Worm (Caenorhabditis elegans) whole organism, young adult: Measurements from ENCODE around the gene irld-18.

ENCODE experiments used
- B0035.1 ChIP-seq: sonication (generic microtip); optimal IDR thresholded peaks from 2 replicates; lab custom pipeline; 2016; ENCODE audit warnings: missing genetic modification characterization, mild to moderate bottlenecking, missing compliant biosample characterization, missing genotype, missing genetic modification reagents
- B0261.1 ChIP-seq: sonication (generic microtip); optimal IDR thresholded peaks from 2 replicates; lab custom pipeline; 2016; ENCODE audit warnings: mild to moderate bottlenecking, missing genetic modification characterization, moderate library complexity, missing compliant biosample characterization
- C17E4.6 ChIP-seq: fragments of 200-800 bp; sonication (Bioruptor generic); IDR thresholded peaks from 2 replicates; pipeline ENCODE4 v1.3.6; 2022; ENCODE audit warnings: missing genetic modification reagents, missing genetic modification characterization, missing compliant biosample characterization
- F23B12.7 ChIP-seq: sonication (generic microtip); optimal IDR thresholded peaks from 2 replicates; lab custom pipeline; 2017; ENCODE audit warnings: missing genetic modification characterization, mild to moderate bottlenecking, missing compliant biosample characterization, antibody characterized with exemption, moderate library complexity; ENCODE audit not compliant: insufficient read depth
- F33H1.4 ChIP-seq: fragments of 200-800 bp; sonication (Bioruptor generic); IDR thresholded peaks from 2 replicates; pipeline ENCODE4 v1.3.6; 2022; ENCODE audit warnings: missing genetic modification reagents, missing genetic modification characterization, missing compliant biosample characterization
- F39B2.1 ChIP-seq: fragments of 200-800 bp; sonication (Bioruptor generic); IDR thresholded peaks from 2 replicates; pipeline ENCODE4 v1.3.6; 2022; ENCODE audit warnings: missing genetic modification reagents, missing genetic modification characterization, missing compliant biosample characterization
- F52B5.7 ChIP-seq: sonication (generic microtip); optimal IDR thresholded peaks from 2 replicates; lab custom pipeline; 2016; ENCODE audit warnings: mild to moderate bottlenecking, missing genetic modification characterization, missing compliant biosample characterization
- T07F8.4 ChIP-seq: sonication (generic microtip); optimal IDR thresholded peaks from 2 replicates; lab custom pipeline; 2016; ENCODE audit warnings: mild to moderate bottlenecking, missing genetic modification characterization, moderate library complexity, missing compliant biosample characterization
- T26A5.8 ChIP-seq: sonication (generic microtip); optimal IDR thresholded peaks from 2 replicates; lab custom pipeline; 2016; ENCODE audit warnings: missing genetic modification characterization, missing compliant biosample characterization
- Y53F4B.3 ChIP-seq: fragments of 200-800 bp; sonication (Bioruptor generic); IDR thresholded peaks from 2 replicates; pipeline ENCODE4 v1.3.6; 2022; ENCODE audit warnings: missing genetic modification reagents, missing genetic modification characterization, missing compliant biosample characterization
- Y53G8AR.9 ChIP-seq: fragments of 200-800 bp; sonication (Bioruptor generic); conservative IDR thresholded peaks from 2 replicates; pipeline ENCODE4 v1.3.6; 2022; ENCODE audit warnings: missing genetic modification reagents, missing genetic modification characterization, missing compliant biosample characterization
- Y79H2A.3 ChIP-seq: fragments of 200-800 bp; sonication (Bioruptor generic); conservative IDR thresholded peaks from 2 replicates; pipeline ENCODE4 v1.3.6; 2022; ENCODE audit warnings: missing genetic modification reagents, missing genetic modification characterization, missing compliant biosample characterization
- ZK185.1 ChIP-seq: sonication (generic microtip); optimal IDR thresholded peaks from 2 replicates; lab custom pipeline; 2016; ENCODE audit warnings: mild to moderate bottlenecking, missing genetic modification characterization, missing compliant biosample characterization; ENCODE audit not compliant: poor library complexity, severe bottlenecking
- akir-1 ChIP-seq: fragments of 200-800 bp; sonication (Bioruptor generic); optimal IDR thresholded peaks from 2 replicates; lab custom pipeline; 2018; ENCODE audit warnings: mild to moderate bottlenecking, missing genetic modification characterization, moderate library complexity, missing compliant biosample characterization
- athp-1 ChIP-seq: sonication (generic microtip); optimal IDR thresholded peaks from 2 replicates; lab custom pipeline; 2017; ENCODE audit warnings: mild to moderate bottlenecking, missing genetic modification characterization, missing compliant biosample characterization
- bed-1 ChIP-seq: fragments of 200-800 bp; sonication (Bioruptor generic); IDR thresholded peaks from 2 replicates; pipeline ENCODE4 v1.3.6; 2022; ENCODE audit warnings: missing genetic modification reagents, missing genetic modification characterization, missing compliant biosample characterization
- ceh-27 ChIP-seq: fragments of 200-800 bp; sonication (Bioruptor generic); optimal IDR thresholded peaks from 2 replicates; lab custom pipeline; 2018; ENCODE audit warnings: mild to moderate bottlenecking, missing genetic modification characterization, moderate library complexity, missing compliant biosample characterization
- ceh-91 ChIP-seq: fragments of 200-800 bp; sonication (Bioruptor generic); IDR thresholded peaks from 2 replicates; pipeline ENCODE4 v1.3.6; 2022; ENCODE audit warnings: missing genetic modification reagents, missing genetic modification characterization, missing compliant biosample characterization
- dpff-1 ChIP-seq: sonication (generic microtip); optimal IDR thresholded peaks from 2 replicates; lab custom pipeline; 2017; ENCODE audit warnings: mild to moderate bottlenecking, missing genetic modification characterization, missing compliant biosample characterization
- dpl-1 ChIP-seq: fragments of 150-350 bp; optimal IDR thresholded peaks from 2 replicates; lab custom pipeline; 2014; ENCODE audit warnings: missing biosample characterization, missing genetic modification reagents, missing genetic modification characterization
- egrh-3 ChIP-seq: fragments of 200-800 bp; sonication (Bioruptor generic); IDR thresholded peaks from 2 replicates; pipeline ENCODE4 v1.3.6; 2022; ENCODE audit warnings: missing genetic modification reagents, missing genetic modification characterization, missing compliant biosample characterization
- gei-17 ChIP-seq: fragments of 200-800 bp; sonication (Bioruptor generic); optimal IDR thresholded peaks from 2 replicates; lab custom pipeline; 2018; ENCODE audit warnings: mild to moderate bottlenecking, missing genetic modification characterization, missing compliant biosample characterization
- him-1 ChIP-seq: sonication (generic microtip); optimal IDR thresholded peaks from 2 replicates; lab custom pipeline; 2016; ENCODE audit warnings: missing genotype, missing genetic modification reagents, missing genetic modification characterization, missing compliant biosample characterization
- hrde-1 ChIP-seq: sonication (generic microtip); optimal IDR thresholded peaks from 2 replicates; lab custom pipeline; 2016; ENCODE audit warnings: missing genetic modification characterization, mild to moderate bottlenecking, missing compliant biosample characterization, moderate library complexity, missing genotype, missing genetic modification reagents, borderline replicate concordance
- hsf-1 ChIP-seq: fragments of 200-800 bp; sonication (Bioruptor generic); IDR thresholded peaks from 2 replicates; pipeline ENCODE4 v1.3.6; 2022; ENCODE audit warnings: missing genetic modification reagents, missing genetic modification characterization, missing compliant biosample characterization
- lag-1 ChIP-seq: fragments of 200-800 bp; sonication (Bioruptor generic); IDR thresholded peaks from 2 replicates; pipeline ENCODE4 v1.3.6; 2022; ENCODE audit warnings: missing genetic modification reagents, missing genetic modification characterization, missing compliant biosample characterization
- let-526 ChIP-seq: fragments of 200-800 bp; sonication (Bioruptor generic); IDR thresholded peaks from 2 replicates; pipeline ENCODE4 v1.3.6; 2022; ENCODE audit warnings: missing genetic modification reagents, missing genetic modification characterization, missing compliant biosample characterization
- let-607 ChIP-seq, 2 experiments: fragments of 200-800 bp in 1 of 2; sonication (Bioruptor generic) in 1 of 2; sonication (generic microtip) in 1 of 2; optimal IDR thresholded peaks; 2 replicates each; lab custom pipeline; 2016 to 2018; ENCODE audit warnings: mild to moderate bottlenecking in 2 of 2, missing compliant biosample characterization in 2 of 2, missing genetic modification characterization in 2 of 2, moderate library complexity in 2 of 2, missing genotype in 1 of 2
- lin-26 ChIP-seq: fragments of 200-800 bp; sonication (Bioruptor generic); IDR thresholded peaks from 2 replicates; pipeline ENCODE4 v1.3.6; 2022; ENCODE audit warnings: missing genetic modification reagents, missing genetic modification characterization, missing compliant biosample characterization
- lin-35 ChIP-seq, 3 experiments: fragments of 150-350 bp in 2 of 3; sonication (generic microtip) in 1 of 3; optimal IDR thresholded peaks; 2 replicates each; lab custom pipeline; 2014 to 2018; ENCODE audit warnings: missing biosample characterization in 3 of 3, missing genetic modification characterization in 3 of 3, missing genetic modification reagents in 3 of 3
- lsl-1 ChIP-seq: fragments of 200-800 bp; sonication (Bioruptor generic); optimal IDR thresholded peaks from 2 replicates; lab custom pipeline; 2018; ENCODE audit warnings: mild to moderate bottlenecking, missing genetic modification characterization, moderate library complexity, missing compliant biosample characterization
- madf-10 ChIP-seq: sonication (generic microtip); optimal IDR thresholded peaks from 2 replicates; lab custom pipeline; 2016; ENCODE audit warnings: mild to moderate bottlenecking, missing genetic modification characterization, missing compliant biosample characterization
- mcd-1 ChIP-seq: fragments of 200-800 bp; sonication (Bioruptor generic); IDR thresholded peaks from 2 replicates; pipeline ENCODE4 v1.3.6; 2022; ENCODE audit warnings: missing genetic modification reagents, missing genetic modification characterization, missing compliant biosample characterization
- nfya-2 ChIP-seq: fragments of 200-800 bp; sonication (Bioruptor generic); IDR thresholded peaks from 2 replicates; pipeline ENCODE4 v1.3.6; 2022; ENCODE audit warnings: missing genetic modification reagents, missing genetic modification characterization, missing compliant biosample characterization
- nhr-120 ChIP-seq: fragments of 200-800 bp; sonication (Bioruptor generic); IDR thresholded peaks from 2 replicates; pipeline ENCODE4 v1.3.6; 2022; ENCODE audit warnings: missing genetic modification characterization, missing compliant biosample characterization
- nhr-27 ChIP-seq: fragments of 200-800 bp; sonication (Bioruptor generic); optimal IDR thresholded peaks from 2 replicates; lab custom pipeline; 2018; ENCODE audit warnings: mild to moderate bottlenecking, missing genetic modification characterization, moderate library complexity, missing compliant biosample characterization
- rcor-1 ChIP-seq: fragments of 200-800 bp; sonication (Bioruptor generic); IDR thresholded peaks from 2 replicates; pipeline ENCODE4 v1.3.6; 2022; ENCODE audit warnings: missing genetic modification reagents, missing genetic modification characterization, missing compliant biosample characterization
- sptf-2 ChIP-seq: fragments of 200-800 bp; sonication (Bioruptor generic); optimal IDR thresholded peaks from 2 replicates; lab custom pipeline; 2018; ENCODE audit warnings: mild to moderate bottlenecking, missing genetic modification characterization, missing compliant biosample characterization
- tbp1 ChIP-seq: fragments of 200-800 bp; sonication (Bioruptor generic); optimal IDR thresholded peaks from 2 replicates; lab custom pipeline; 2018; ENCODE audit warnings: mild to moderate bottlenecking, missing genetic modification characterization, missing compliant biosample characterization
- tlf-1 ChIP-seq: fragments of 200-800 bp; sonication (Bioruptor generic); optimal IDR thresholded peaks from 2 replicates; lab custom pipeline; 2018; ENCODE audit warnings: mild to moderate bottlenecking, missing genetic modification characterization, missing compliant biosample characterization
- unc-62 ChIP-seq: fragments of 150-350 bp; optimal IDR thresholded peaks from 2 replicates; lab custom pipeline; 2014; ENCODE audit warnings: missing biosample characterization, missing genetic modification reagents, missing genetic modification characterization
- ztf-18 ChIP-seq: sonication (generic microtip); optimal IDR thresholded peaks from 2 replicates; lab custom pipeline; 2016; ENCODE audit warnings: missing genotype, mild to moderate bottlenecking, missing genetic modification characterization, missing compliant biosample characterization
- ztf-3 ChIP-seq: fragments of 200-800 bp; sonication (Bioruptor generic); optimal IDR thresholded peaks from 2 replicates; lab custom pipeline; 2018; ENCODE audit warnings: mild to moderate bottlenecking, missing genetic modification characterization, missing compliant biosample characterization
- ztf-6 ChIP-seq: fragments of 200-800 bp; sonication (Bioruptor generic); IDR thresholded peaks from 2 replicates; pipeline ENCODE4 v1.3.6; 2022; ENCODE audit warnings: missing genetic modification reagents, missing genetic modification characterization, missing compliant biosample characterization

The irld-18 gene

ce11 chrIV:14610942-14611724, 30.3 kb upstream of the irld-18 start (continued):
- TF ChIP-seq sptf-2 (no peak), nhr-120 (GFP tag; lab: Robert Waterston, UW) (no peak), rcor-1 (0 out of 2 replicates have a peak, but pooled peaks have one; percentile 8), tlf-1 (GFP tag; lab: Kevin White, UChicago) (peak; percentile 38), T26A5.8 (tag; lab: Kevin White, UChicago) (peak; percentile 5), ZK185.1 (tag; lab: Kevin White, UChicago) (no peak), dpff-1 (tag; lab: Kevin White, UChicago) (no peak), athp-1 (tag; lab: Kevin White, UChicago) (peak; percentile 18), B0261.1 (tag; lab: Kevin White, UChicago) (peak; percentile 71), ceh-91 (no peak), hrde-1 (no peak), lin-26 (GFP tag; lab: Robert Waterston, UW) (peak; percentile 74), F33H1.4 (GFP tag; lab: Robert Waterston, UW) (peak; percentile 23; the same call in 1 of the 2 replicates), ceh-27 (GFP tag; lab: Kevin White, UChicago) (peak; percentile 24), let-607 (tag; optimal IDR thresholded peaks at IDR 0.05; lab: Kevin White, UChicago) (peak; percentile 7 to 25), lag-1 (GFP tag; lab: Robert Waterston, UW) (no peak), lsl-1 (peak; percentile 24), F39B2.1 (no peak), ztf-6 (GFP tag; lab: Robert Waterston, UW) (no peak), Y53F4B.3 (GFP tag; lab: Robert Waterston, UW) (no peak), bed-1 (GFP tag; lab: Robert Waterston, UW) (no peak), gei-17 (GFP tag; lab: Kevin White, UChicago) (no peak), tbp1 (GFP tag; lab: Kevin White, UChicago) (peak; percentile 88), let-526 (GFP tag; lab: Robert Waterston, UW) (no peak), Y79H2A.3 (no peak), ztf-18 (tag; lab: Kevin White, UChicago) (no peak), nhr-27 (tag; lab: Kevin White, UChicago) (no peak), unc-62 (no peak), mcd-1 (peak; percentile 39; the same call in 1 of the 2 replicates), T07F8.4 (tag; lab: Kevin White, UChicago) (no peak), dpl-1 (no peak), ztf-3 (no peak), F23B12.7 (tag; lab: Kevin White, UChicago) (no peak), Y53G8AR.9 (no peak), nfya-2 (GFP tag; lab: Robert Waterston, UW) (no peak), hsf-1 (GFP tag; lab: Robert Waterston, UW) (0 out of 2 replicates have a peak, but pooled peaks have one; percentile 5), lin-35 (GFP tag; optimal IDR thresholded peaks at IDR 0.05; lab: Kevin White, UChicago) (no peak), F52B5.7 (tag; lab: Kevin White, UChicago) (no peak), B0035.1 (tag; lab: Kevin White, UChicago) (peak; percentile 49), him-1 (tag; lab: Kevin White, UChicago) (peak; percentile 43), egrh-3 (GFP tag; lab: Robert Waterston, UW) (peak; percentile 26; the same call in 1 of the 2 replicates), akir-1 (GFP tag; lab: Kevin White, UChicago) (no peak), madf-10 (tag; lab: Kevin White, UChicago) (no peak), C17E4.6 (GFP tag; lab: Robert Waterston, UW) (no peak)
